Worm (Caenorhabditis elegans): ENCODE data around the gene twk-22.
A peak's percentile ranks its signal among the peaks of the same experiment; 100 is the strongest.

The twk-22 gene

ce11 chrX:16306164-16306563 is at the start of gene twk-22:
twk-22 (plus strand) TSS chrX:16306464.
- TF ChIP-seq dao-5 (tag; optimal IDR thresholded peaks at IDR 0.05), result no peak
- no peak for TF ChIP-seq him-1 (tag; optimal IDR thresholded peaks at IDR 0.05)
- no peak for TF ChIP-seq W03F9.2 (tag; optimal IDR thresholded peaks at IDR 0.05)

DNA sequence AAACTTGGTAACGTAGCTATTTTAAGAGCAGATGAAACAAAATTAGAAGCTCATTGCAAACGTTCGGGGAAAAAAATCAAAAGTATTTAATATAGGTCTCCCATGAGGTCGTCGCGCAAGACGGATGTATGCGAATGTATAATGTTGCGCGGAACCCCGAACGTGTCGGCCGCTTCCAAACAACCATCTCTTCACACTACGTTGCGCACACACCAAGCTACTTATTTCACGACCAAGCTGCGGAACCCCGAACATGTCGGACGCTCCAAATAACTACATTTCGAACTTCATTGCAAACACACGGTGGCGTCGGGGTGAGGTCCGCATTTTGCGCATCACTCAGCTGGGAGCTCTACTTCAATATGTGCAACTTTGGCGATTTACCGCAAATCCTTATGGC is 47.8 kb upstream of the twk-22 start:
- TF ChIP-seq W03F9.2 (tag; optimal IDR thresholded peaks at IDR 0.05) (no peak), dao-5 (tag; optimal IDR thresholded peaks at IDR 0.05) (no peak), him-1 (tag; optimal IDR thresholded peaks at IDR 0.05) (no peak)

DNA sequence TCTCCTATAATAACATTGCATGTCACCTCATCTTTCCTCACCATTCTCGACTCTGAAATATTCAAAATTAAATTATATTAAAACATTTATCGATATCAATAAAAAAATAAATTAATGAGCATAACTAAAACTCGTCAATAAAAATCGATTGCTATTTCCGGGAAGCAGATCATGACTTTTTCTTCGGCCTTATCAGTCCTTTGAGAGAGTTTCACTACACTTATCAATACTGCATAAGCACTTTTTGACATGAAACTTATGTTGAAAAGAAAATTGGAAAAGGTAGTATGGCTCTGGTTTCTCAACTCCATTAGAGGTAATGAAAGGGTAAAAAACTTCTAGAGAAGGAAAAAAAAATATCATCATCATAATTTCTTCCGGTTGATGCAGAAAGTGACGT is 46.2 kb upstream of the twk-22 start:
- TF ChIP-seq him-1 (tag; optimal IDR thresholded peaks at IDR 0.05), result no peak
- TF ChIP-seq dao-5 (tag; optimal IDR thresholded peaks at IDR 0.05), result no peak
- TF ChIP-seq W03F9.2 (tag; optimal IDR thresholded peaks at IDR 0.05), result no peak

DNA sequence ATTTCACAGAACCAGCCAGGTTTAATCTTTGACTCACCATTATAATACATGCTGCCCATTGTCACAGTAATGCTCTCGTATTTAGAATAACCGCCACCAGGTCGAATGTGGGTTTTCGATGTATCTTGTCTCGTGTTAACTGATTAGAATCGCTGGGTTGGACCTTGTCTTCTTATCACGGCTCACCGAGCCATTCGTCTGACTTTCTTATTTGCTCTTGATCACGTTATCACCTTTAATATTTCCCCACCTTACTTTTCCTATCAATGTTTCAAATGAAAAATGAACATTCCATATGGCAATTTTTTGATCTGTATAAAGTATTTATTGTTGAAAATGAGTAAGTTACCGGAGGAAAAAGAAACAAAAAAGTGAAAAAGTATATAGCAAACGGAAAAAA is 44.3 kb upstream of the twk-22 start, which contains the start of gene sgk-1:
TSS of gene sgk-1 (minus strand) at position 130 of the 400 bp plus-strand sequence.
- no peak for TF ChIP-seq dao-5 (tag; optimal IDR thresholded peaks at IDR 0.05)
- no peak for TF ChIP-seq him-1 (tag; optimal IDR thresholded peaks at IDR 0.05)
- TF ChIP-seq W03F9.2 (tag; optimal IDR thresholded peaks at IDR 0.05), result no peak

DNA sequence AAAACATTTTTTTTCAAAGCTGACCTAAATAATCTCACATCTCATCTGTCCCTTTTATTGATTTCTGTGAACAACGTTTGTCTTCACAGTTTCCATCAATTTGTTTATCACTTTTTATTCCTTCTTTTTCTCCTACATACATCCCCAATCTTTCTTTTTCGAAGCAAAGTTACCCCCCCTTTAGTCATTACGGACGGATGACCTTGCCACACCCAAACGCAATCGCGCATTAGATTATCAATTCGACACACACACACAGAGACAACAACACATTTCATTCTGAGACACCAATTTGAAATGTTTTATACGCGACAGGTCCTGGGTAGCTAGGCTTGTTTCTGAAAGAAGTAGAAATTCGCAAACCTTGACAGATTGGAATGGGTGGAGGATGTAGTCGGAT is 43.0 kb upstream of the twk-22 start:
- TF ChIP-seq him-1 (tag; optimal IDR thresholded peaks at IDR 0.05) (no peak), W03F9.2 (tag; optimal IDR thresholded peaks at IDR 0.05) (no peak), dao-5 (tag; optimal IDR thresholded peaks at IDR 0.05) (no peak)

ce11 chrX:16265636-16266384 is 40.5 kb upstream of the twk-22 start, which contains the start of gene mua-6:
mua-6 (minus strand) TSS chrX:16265686.
- TF ChIP-seq W03F9.2 (tag; optimal IDR thresholded peaks at IDR 0.05), result no peak
- TF ChIP-seq him-1 (tag; optimal IDR thresholded peaks at IDR 0.05), result no peak
- no peak for TF ChIP-seq dao-5 (tag; optimal IDR thresholded peaks at IDR 0.05)

DNA sequence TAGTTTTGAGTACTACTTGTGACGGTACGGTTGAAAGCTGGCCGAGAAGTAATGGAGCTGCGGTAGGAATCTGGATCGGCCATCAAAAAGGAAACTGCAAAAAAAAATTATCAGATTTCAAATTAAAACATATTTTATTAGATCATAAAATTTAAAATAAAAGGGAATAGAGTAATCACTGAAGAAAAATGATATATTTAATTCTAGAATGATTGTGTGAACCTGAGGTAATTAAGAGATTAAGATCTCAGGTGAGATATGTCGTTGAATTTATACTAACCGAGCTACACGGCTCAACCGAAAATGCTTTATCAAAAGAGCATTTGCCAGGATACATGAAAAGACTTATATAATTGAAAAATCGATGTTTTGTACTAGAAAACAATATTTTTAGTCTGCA is 36.3 kb upstream of the twk-22 start, which contains the start of gene ifa-3:
TSS of gene ifa-3 (minus strand) at position 101 of the 400 bp plus-strand sequence.
- TF ChIP-seq him-1 (tag; optimal IDR thresholded peaks at IDR 0.05), result no peak
- TF ChIP-seq dao-5 (tag; optimal IDR thresholded peaks at IDR 0.05), result no peak
- no peak for TF ChIP-seq W03F9.2 (tag; optimal IDR thresholded peaks at IDR 0.05)

DNA sequence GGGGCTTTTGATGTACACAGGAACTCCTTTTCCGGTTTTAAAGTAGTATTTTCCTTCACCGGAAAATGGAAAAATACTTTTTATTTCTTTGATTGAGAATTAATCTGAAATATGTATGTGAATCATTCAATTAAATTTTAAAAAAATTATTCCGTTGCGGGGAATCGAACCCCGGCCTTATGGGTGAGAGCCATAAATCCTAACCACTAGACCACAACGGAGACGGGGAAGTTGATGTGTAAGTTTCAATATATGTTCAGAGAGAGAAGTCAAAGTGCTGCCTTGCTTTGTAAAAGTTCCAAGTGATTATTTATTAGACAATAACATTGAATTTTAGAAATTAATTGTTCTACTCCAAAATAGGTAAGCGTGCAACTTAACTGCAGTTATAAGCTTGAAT is 35.1 kb upstream of the twk-22 start:
- TF ChIP-seq dao-5 (tag; optimal IDR thresholded peaks at IDR 0.05) (no peak), W03F9.2 (tag; optimal IDR thresholded peaks at IDR 0.05) (peak; percentile 41), him-1 (tag; optimal IDR thresholded peaks at IDR 0.05) (no peak)

DNA sequence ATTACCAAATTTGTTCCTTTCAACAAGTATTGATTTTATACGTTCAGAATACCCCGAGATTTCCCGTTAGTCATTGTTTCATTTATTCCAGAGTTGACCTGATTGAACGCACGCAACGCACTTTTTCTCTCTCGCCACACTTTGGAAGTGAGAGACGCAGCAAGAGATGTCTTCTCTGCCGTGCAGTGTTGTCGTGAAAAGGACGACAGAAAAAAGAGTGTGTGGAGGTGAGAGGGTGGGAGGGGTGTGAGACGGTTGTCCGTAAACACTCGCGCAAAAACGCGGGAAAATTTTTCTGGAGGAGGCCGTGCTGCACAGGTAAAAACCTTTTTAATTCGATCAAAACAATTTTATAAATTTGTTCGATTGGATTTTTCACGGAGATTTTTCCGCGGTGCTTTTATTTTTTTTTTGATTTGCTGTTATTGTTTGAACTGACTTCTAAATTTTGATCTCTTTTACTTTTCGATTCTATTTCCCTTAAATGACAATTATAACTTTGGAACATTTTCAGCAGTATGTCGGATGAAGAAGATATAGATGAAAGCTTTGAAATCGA is 30.9 kb upstream of the twk-22 start, which contains the start of gene sdc-1:
TSS of gene sdc-1 (plus strand) at position 509 of the 559 bp plus-strand sequence.
- TF ChIP-seq dao-5 (tag; optimal IDR thresholded peaks at IDR 0.05) (no peak), W03F9.2 (tag; optimal IDR thresholded peaks at IDR 0.05) (no peak), him-1 (tag; optimal IDR thresholded peaks at IDR 0.05) (no peak)

ce11 chrX:16283103-16283502 is 23.2 kb upstream of the twk-22 start, which contains the start of gene F52E10.2:
F52E10.2 (minus strand) TSS chrX:16283203.
- TF ChIP-seq him-1 (tag; optimal IDR thresholded peaks at IDR 0.05), result no peak
- no peak for TF ChIP-seq dao-5 (tag; optimal IDR thresholded peaks at IDR 0.05)
- TF ChIP-seq W03F9.2 (tag; optimal IDR thresholded peaks at IDR 0.05), result no peak

ce11 chrX:16285151-16285550 is 21.1 kb upstream of the twk-22 start:
- TF ChIP-seq dao-5 (tag; optimal IDR thresholded peaks at IDR 0.05) (no peak), him-1 (tag; optimal IDR thresholded peaks at IDR 0.05) (no peak), W03F9.2 (tag; optimal IDR thresholded peaks at IDR 0.05) (no peak)

DNA sequence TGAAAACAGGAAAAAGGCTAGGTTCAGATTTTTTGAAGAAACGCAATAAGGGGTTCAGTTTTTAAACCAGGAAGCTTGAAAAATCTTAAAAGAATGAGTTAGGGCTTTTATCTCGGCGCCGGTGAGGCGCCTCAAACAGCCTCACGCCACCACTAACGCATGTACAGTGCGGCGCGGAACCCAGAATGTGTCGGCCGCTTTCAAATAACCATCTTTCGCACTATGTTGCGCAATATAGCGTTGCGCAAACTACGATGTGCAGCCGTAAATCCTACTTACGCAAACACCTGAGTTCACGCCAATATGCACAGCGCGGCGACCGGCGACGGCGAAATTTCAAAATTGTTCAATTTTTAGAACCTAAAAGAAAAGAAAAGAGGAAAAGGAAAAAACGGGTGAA is 16.6 kb upstream of the twk-22 start:
- no peak for TF ChIP-seq him-1 (tag; optimal IDR thresholded peaks at IDR 0.05)
- no peak for TF ChIP-seq dao-5 (tag; optimal IDR thresholded peaks at IDR 0.05)
- TF ChIP-seq W03F9.2 (tag; optimal IDR thresholded peaks at IDR 0.05), result no peak

ce11 chrX:16290536-16290935 is 15.7 kb upstream of the twk-22 start:
- TF ChIP-seq W03F9.2 (tag; optimal IDR thresholded peaks at IDR 0.05) (no peak), dao-5 (tag; optimal IDR thresholded peaks at IDR 0.05) (no peak), him-1 (tag; optimal IDR thresholded peaks at IDR 0.05) (no peak)

ce11 chrX:16292933-16293332 is 13.3 kb upstream of the twk-22 start, which contains the start of gene F52E10.4:
F52E10.4 (minus strand) TSS chrX:16293033.
- TF ChIP-seq him-1 (tag; optimal IDR thresholded peaks at IDR 0.05), result no peak
- TF ChIP-seq W03F9.2 (tag; optimal IDR thresholded peaks at IDR 0.05), result no peak
- no peak for TF ChIP-seq dao-5 (tag; optimal IDR thresholded peaks at IDR 0.05)
